Fruit fly (Drosophila melanogaster) whole organism, embryonic: ENCODE results near the gene CG31493.

Experiments
- Ada2b ChIP-seq: fragments of 200-800 bp; sonication (Bioruptor generic); IDR thresholded peaks from 2 replicates; pipeline ENCODE4 v1.3.6; 2022; ENCODE audit warnings: missing biosample characterization, missing genetic modification characterization
- Adf1 ChIP-seq: fragments of 200-800 bp; sonication (Bioruptor generic); IDR thresholded peaks from 2 replicates; pipeline ENCODE4 v1.3.6; 2022; ENCODE audit warnings: missing biosample characterization, missing genetic modification characterization
- Asciz ChIP-seq: fragments of 200-800 bp; sonication (Bioruptor generic); optimal IDR thresholded peaks from 2 replicates; lab custom pipeline; 2017; ENCODE audit warnings: missing biosample characterization, mild to moderate bottlenecking, missing genetic modification characterization, missing genetic modification reagents
- CG10147 ChIP-seq: fragments of 200-800 bp; sonication (Bioruptor generic); optimal IDR thresholded peaks from 2 replicates; lab custom pipeline; 2019; ENCODE audit warnings: missing biosample characterization, mild to moderate bottlenecking, missing genetic modification characterization, moderate library complexity
- CG1024 ChIP-seq: fragments of 200-800 bp; sonication (Bioruptor generic); IDR thresholded peaks from 2 replicates; pipeline ENCODE4 v1.3.6; 2022; ENCODE audit warnings: missing biosample characterization, missing genetic modification characterization
- CG10543 ChIP-seq: fragments of 200-800 bp; sonication (Bioruptor generic); optimal IDR thresholded peaks from 3 replicates; lab custom pipeline; 2017; ENCODE audit warnings: missing biosample characterization, mild to moderate bottlenecking, missing genetic modification characterization, moderate library complexity
- CG10979 ChIP-seq: fragments of 200-800 bp; sonication (Bioruptor generic); optimal IDR thresholded peaks from 2 replicates; lab custom pipeline; 2018; ENCODE audit warnings: missing biosample characterization, mild to moderate bottlenecking, missing genetic modification characterization, moderate library complexity
- CG11093 ChIP-seq: fragments of 200-800 bp; sonication (Bioruptor generic); IDR thresholded peaks from 3 replicates; pipeline ENCODE4 v1.3.6; 2022; ENCODE audit warnings: missing biosample characterization, missing genetic modification characterization
- CG11504 ChIP-seq: fragments of 200-800 bp; sonication (Bioruptor generic); optimal IDR thresholded peaks from 3 replicates; lab custom pipeline; 2019; ENCODE audit warnings: missing biosample characterization, mild to moderate bottlenecking, missing genetic modification characterization, moderate library complexity
- CG11723 ChIP-seq: fragments of 200-800 bp; sonication (Bioruptor generic); optimal IDR thresholded peaks from 2 replicates; lab custom pipeline; 2017; ENCODE audit warnings: missing biosample characterization, mild to moderate bottlenecking, missing genetic modification characterization
- CG1602 ChIP-seq: fragments of 200-800 bp; sonication (Bioruptor generic); optimal IDR thresholded peaks from 3 replicates; lab custom pipeline; 2016; ENCODE audit warnings: missing biosample characterization, missing genetic modification characterization
- CG17328 ChIP-seq: fragments of 200-800 bp; sonication (Bioruptor generic); IDR thresholded peaks from 2 replicates; pipeline ENCODE4 v1.3.6; 2022; ENCODE audit warnings: missing biosample characterization, missing genetic modification characterization
- CG17912 ChIP-seq: fragments of 200-800 bp; sonication (Bioruptor generic); optimal IDR thresholded peaks from 2 replicates; lab custom pipeline; 2018; ENCODE audit warnings: missing biosample characterization, mild to moderate bottlenecking, missing genetic modification characterization
- CG2116 ChIP-seq: fragments of 200-800 bp; sonication (Bioruptor generic); optimal IDR thresholded peaks from 3 replicates; lab custom pipeline; 2018; ENCODE audit warnings: missing biosample characterization, mild to moderate bottlenecking, missing genetic modification characterization
- CG2199 ChIP-seq: fragments of 200-800 bp; sonication (Bioruptor generic); IDR thresholded peaks from 3 replicates; pipeline ENCODE4 v1.3.6; 2022; ENCODE audit warnings: missing biosample characterization, missing genetic modification characterization
- CG2875 ChIP-seq: fragments of 200-800 bp; sonication (Bioruptor generic); optimal IDR thresholded peaks from 2 replicates; lab custom pipeline; 2017; ENCODE audit warnings: missing biosample characterization, mild to moderate bottlenecking, missing genetic modification characterization, missing genetic modification reagents
- CG31365 ChIP-seq: fragments of 200-800 bp; sonication (Bioruptor generic); optimal IDR thresholded peaks from 2 replicates; lab custom pipeline; 2018; ENCODE audit warnings: missing biosample characterization, mild to moderate bottlenecking, missing genetic modification characterization
- CG4328 ChIP-seq: fragments of 200-800 bp; sonication (Bioruptor generic); optimal IDR thresholded peaks from 3 replicates; lab custom pipeline; 2017; ENCODE audit warnings: missing biosample characterization, missing genetic modification reagents, missing genetic modification characterization
- CG6272 ChIP-seq: fragments of 200-800 bp; sonication (Bioruptor generic); IDR thresholded peaks from 2 replicates; pipeline ENCODE4 v1.3.6; 2022; ENCODE audit warnings: missing biosample characterization, missing genetic modification characterization
- CG8765 ChIP-seq: fragments of 200-800 bp; sonication (Bioruptor generic); IDR thresholded peaks from 2 replicates; pipeline ENCODE4 v1.3.6; 2022; ENCODE audit warnings: missing biosample characterization, missing genetic modification characterization
- CG9727 ChIP-seq: fragments of 200-800 bp; sonication (Bioruptor generic); optimal IDR thresholded peaks from 3 replicates; lab custom pipeline; 2017; ENCODE audit warnings: missing biosample characterization, mild to moderate bottlenecking, missing genetic modification characterization
- D19A ChIP-seq: fragments of 200-800 bp; optimal IDR thresholded peaks from 3 replicates; lab custom pipeline; 2019; ENCODE audit warnings: missing biosample characterization, mild to moderate bottlenecking, missing genetic modification characterization, moderate library complexity
- Dip2 ChIP-seq: fragments of 200-800 bp; sonication (Bioruptor generic); IDR thresholded peaks from 2 replicates; pipeline ENCODE4 v1.3.6; 2022; ENCODE audit warnings: missing biosample characterization, missing genetic modification characterization
- Dip3 ChIP-seq: fragments of 200-800 bp; sonication (Bioruptor generic); optimal IDR thresholded peaks from 3 replicates; lab custom pipeline; 2016; ENCODE audit warnings: missing biosample characterization, missing genetic modification characterization
- Eip74EF ChIP-seq, 2 experiments: fragments of 200-800 bp in 1 of 2; fragments of >200 bp in 1 of 2; sonication (Bioruptor generic) in 1 of 2; optimal IDR thresholded peaks; 2 replicates each; lab custom pipeline; 2017 to 2019; ENCODE audit warnings: missing biosample characterization in 2 of 2, missing genetic modification characterization in 2 of 2, mild to moderate bottlenecking in 1 of 2, moderate library complexity in 1 of 2
- H15 ChIP-seq: fragments of 200-800 bp; sonication (Bioruptor generic); IDR thresholded peaks from 3 replicates; pipeline ENCODE4 v1.3.6; 2022; ENCODE audit warnings: missing biosample characterization, missing genetic modification characterization
- HLHmδ ChIP-seq: fragments of 200-800 bp; sonication (Bioruptor generic); optimal IDR thresholded peaks from 2 replicates; lab custom pipeline; 2018; ENCODE audit warnings: missing biosample characterization, mild to moderate bottlenecking, missing genetic modification characterization, moderate library complexity
- HmgZ ChIP-seq: fragments of 200-800 bp; sonication (Bioruptor generic); optimal IDR thresholded peaks from 2 replicates; lab custom pipeline; 2018; ENCODE audit warnings: missing biosample characterization, mild to moderate bottlenecking, missing genetic modification characterization
- Hsf ChIP-seq: fragments of 200-800 bp; sonication (Bioruptor generic); optimal IDR thresholded peaks from 3 replicates; lab custom pipeline; 2016; ENCODE audit warnings: missing biosample characterization, missing genetic modification characterization
- Pdp1 ChIP-seq, 2 experiments: fragments of 200-800 bp; sonication (Bioruptor generic); optimal IDR thresholded peaks; 3 replicates each; lab custom pipeline; 2016; ENCODE audit warnings: missing biosample characterization in 2 of 2, missing genetic modification characterization in 2 of 2, mild to moderate bottlenecking in 1 of 2, moderate library complexity in 1 of 2
- Six4 ChIP-seq: fragments of 200-800 bp; sonication (Bioruptor generic); optimal IDR thresholded peaks from 2 replicates; lab custom pipeline; 2016; ENCODE audit warnings: missing biosample characterization, missing genetic modification characterization
- ara ChIP-seq: fragments of 200-800 bp; sonication (Bioruptor generic); IDR thresholded peaks from 2 replicates; pipeline ENCODE4 v1.3.6; 2022; ENCODE audit warnings: missing biosample characterization, missing genetic modification characterization
- bbx ChIP-seq: fragments of 200-800 bp; sonication (Bioruptor generic); IDR thresholded peaks from 2 replicates; pipeline ENCODE4 v1.3.6; 2022; ENCODE audit warnings: missing biosample characterization, missing genetic modification characterization; ENCODE audit not compliant: partially characterized antibody
- bigmax ChIP-seq: fragments of 200-800 bp; sonication (Bioruptor generic); optimal IDR thresholded peaks from 2 replicates; lab custom pipeline; 2018; ENCODE audit warnings: missing biosample characterization, mild to moderate bottlenecking, missing genetic modification characterization
- br ChIP-seq: fragments of >200 bp; optimal IDR thresholded peaks from 2 replicates; lab custom pipeline; 2017
- crc ChIP-seq: fragments of 200-800 bp; sonication (Bioruptor generic); optimal IDR thresholded peaks from 2 replicates; lab custom pipeline; 2016; ENCODE audit warnings: missing biosample characterization, missing genetic modification characterization
- dmrt99B ChIP-seq: fragments of 200-800 bp; sonication (Bioruptor generic); optimal IDR thresholded peaks from 2 replicates; lab custom pipeline; 2018; ENCODE audit warnings: missing biosample characterization, mild to moderate bottlenecking, missing genetic modification characterization, moderate library complexity
- ftz-f1 ChIP-seq: fragments of 200-800 bp; sonication (Bioruptor generic); optimal IDR thresholded peaks from 2 replicates; lab custom pipeline; 2016; ENCODE audit warnings: missing biosample characterization, missing genetic modification characterization
- fu2 ChIP-seq: fragments of 200-800 bp; sonication (Bioruptor generic); optimal IDR thresholded peaks from 2 replicates; lab custom pipeline; 2016; ENCODE audit warnings: missing biosample characterization, missing genetic modification characterization
- gce ChIP-seq: fragments of 200-800 bp; sonication (Bioruptor generic); IDR thresholded peaks from 3 replicates; pipeline ENCODE4 v1.3.6; 2022; ENCODE audit warnings: missing biosample characterization, missing genetic modification characterization
- knrl ChIP-seq: fragments of 200-800 bp; sonication (Bioruptor generic); IDR thresholded peaks from 3 replicates; pipeline ENCODE4 v1.3.6; 2022; ENCODE audit warnings: missing biosample characterization, missing genetic modification characterization; ENCODE audit not compliant: partially characterized antibody
- lilli ChIP-seq: fragments of 200-800 bp; sonication (Bioruptor generic); optimal IDR thresholded peaks from 3 replicates; lab custom pipeline; 2016; ENCODE audit warnings: missing biosample characterization, missing genetic modification characterization
- mld ChIP-seq: fragments of 200-800 bp; sonication (Bioruptor generic); IDR thresholded peaks from 3 replicates; pipeline ENCODE4 v1.3.6; 2022; ENCODE audit warnings: missing biosample characterization, missing genetic modification characterization; ENCODE audit not compliant: partially characterized antibody
- prd ChIP-seq, 3 experiments: fragments of >200 bp in 2 of 3; fragments of 200-800 bp in 1 of 3; sonication (Bioruptor generic) in 1 of 3; optimal IDR thresholded peaks in 2 of 3; IDR thresholded peaks in 1 of 3; 2 replicates in 2 of 3; 3 replicates in 1 of 3; pipeline versions ENCODE4 v1.3.6 to Lab custom; 2017 to 2022; ENCODE audit warnings: missing biosample characterization in 1 of 3, missing genetic modification characterization in 1 of 3
- pros ChIP-seq: fragments of 200-800 bp; sonication (Bioruptor generic); optimal IDR thresholded peaks from 3 replicates; lab custom pipeline; 2019; ENCODE audit warnings: missing biosample characterization, mild to moderate bottlenecking, missing genetic modification characterization, moderate library complexity
- schlank ChIP-seq: fragments of 200-800 bp; sonication (Bioruptor generic); optimal IDR thresholded peaks from 2 replicates; lab custom pipeline; 2018; ENCODE audit warnings: missing biosample characterization, mild to moderate bottlenecking, missing genetic modification characterization
- shn ChIP-seq: fragments of 200-800 bp; sonication (Bioruptor generic); optimal IDR thresholded peaks from 3 replicates; lab custom pipeline; 2016; ENCODE audit warnings: missing biosample characterization, missing genetic modification characterization
- sqz ChIP-seq: fragments of 200-800 bp; sonication (Bioruptor generic); optimal IDR thresholded peaks from 3 replicates; lab custom pipeline; 2018; ENCODE audit warnings: missing biosample characterization, mild to moderate bottlenecking, missing genetic modification characterization
- vnd ChIP-seq: fragments of 200-800 bp; sonication (Bioruptor generic); IDR thresholded peaks from 3 replicates; pipeline ENCODE4 v1.3.6; 2022; ENCODE audit warnings: missing biosample characterization, missing genetic modification characterization; ENCODE audit not compliant: partially characterized antibody

CG31493 gene

dm6 chr3R:7089522-7090336 lies 41.6 kb upstream of the CG31493 start (continued):
- TF ChIP-seq CG6272 (GFP tag; lab: Robert Waterston, UW), result no peak
- TF ChIP-seq CG1024 (GFP tag; lab: Robert Waterston, UW), result no peak
- no peak for TF ChIP-seq CG17912 (GFP tag; lab: Kevin White, UChicago)
- no peak for TF ChIP-seq crc (GFP tag; lab: Kevin White, UChicago)
- peak; percentile 61 for TF ChIP-seq HLHmδ (GFP tag; lab: Kevin White, UChicago)
- TF ChIP-seq Eip74EF (GFP tag; optimal IDR thresholded peaks at IDR 0.05; lab: Kevin White, UChicago), result no peak
- no peak for TF ChIP-seq Six4 (GFP tag; lab: Kevin White, UChicago)
- no peak for TF ChIP-seq schlank (tag; lab: Kevin White, UChicago)
- TF ChIP-seq mld, result no peak
- no peak for TF ChIP-seq CG10543 (GFP tag; lab: Kevin White, UChicago)
- TF ChIP-seq Dip3 (GFP tag; lab: Kevin White, UChicago), result no peak
- TF ChIP-seq CG8765, result no peak
- TF ChIP-seq HmgZ (tag; lab: Kevin White, UChicago), result no peak
- no peak for TF ChIP-seq sqz (GFP tag; lab: Kevin White, UChicago)
- no peak for TF ChIP-seq CG11723 (GFP tag; lab: Kevin White, UChicago)
- TF ChIP-seq CG1602 (GFP tag; lab: Kevin White, UChicago), result no peak
- TF ChIP-seq br, result no peak
- TF ChIP-seq bigmax (GFP tag; lab: Kevin White, UChicago), result peak; percentile 97
- TF ChIP-seq gce (GFP tag; lab: Robert Waterston, UW), result no peak
- no peak for TF ChIP-seq CG11504 (tag; lab: Kevin White, UChicago)
- no peak for TF ChIP-seq prd (optimal IDR thresholded peaks at IDR 0.05; lab: Kevin White, UChicago)
- no peak for TF ChIP-seq prd (GFP tag; IDR thresholded peaks at IDR 0.05; lab: Robert Waterston, UW)
- TF ChIP-seq ftz-f1 (GFP tag; lab: Kevin White, UChicago), result no peak
- no peak for TF ChIP-seq CG2875
- TF ChIP-seq CG4328 (GFP tag; lab: Kevin White, UChicago), result no peak
- TF ChIP-seq CG31365 (tag; lab: Kevin White, UChicago), result no peak
- TF ChIP-seq CG10979 (tag; lab: Kevin White, UChicago), result no peak
- no peak for TF ChIP-seq lilli (GFP tag; lab: Kevin White, UChicago)
- peak; percentile 36; the same call in 1 of the 2 replicates for TF ChIP-seq bbx
- TF ChIP-seq Asciz, result no peak
- TF ChIP-seq pros (GFP tag; lab: Kevin White, UChicago), result no peak
- TF ChIP-seq CG9727 (GFP tag; lab: Kevin White, UChicago), result no peak
- TF ChIP-seq CG2116 (GFP tag; lab: Kevin White, UChicago), result peak; percentile 17
- TF ChIP-seq D19A, result no peak
- no peak for TF ChIP-seq shn (GFP tag; lab: Kevin White, UChicago)
- peak; percentile 77; the same call in 2 of the 3 replicates for TF ChIP-seq CG2199 (GFP tag; lab: Robert Waterston, UW)
- no peak for TF ChIP-seq H15 (GFP tag; lab: Robert Waterston, UW)
- no peak for TF ChIP-seq ara (GFP tag; lab: Robert Waterston, UW)
- TF ChIP-seq Ada2b (GFP tag; lab: Robert Waterston, UW), result no peak
- TF ChIP-seq CG17328, result no peak
- TF ChIP-seq knrl (GFP tag; lab: Robert Waterston, UW), result no peak
- TF ChIP-seq Hsf (GFP tag; lab: Kevin White, UChicago), result no peak
- TF ChIP-seq vnd, result no peak
- TF ChIP-seq Adf1, result no peak
- no peak for TF ChIP-seq CG11093
- no peak for TF ChIP-seq fu2 (GFP tag; lab: Kevin White, UChicago)
- TF ChIP-seq Dip2 (GFP tag; lab: Robert Waterston, UW), result no peak
- no peak for TF ChIP-seq dmrt99B (tag; lab: Kevin White, UChicago)
- TF ChIP-seq CG10147, result no peak
- no peak for TF ChIP-seq Pdp1 (GFP tag; optimal IDR thresholded peaks at IDR 0.05; lab: Kevin White, UChicago)
